Worm (Caenorhabditis elegans) whole organism, L4 larva: ENCODE results near the gene arx-5.
"Not testable (repeated sequence)": the region's sequence is repeated elsewhere in the genome, so short reads cannot be mapped to it uniquely, and the experiment has no call there.

ENCODE experiments used
- Y75B8A.6 ChIP-seq: fragments of 200-800 bp; sonication (Bioruptor generic); IDR thresholded peaks from 2 replicates; pipeline ENCODE4 v1.3.6; 2022; ENCODE audit warnings: missing genetic modification reagents, missing genetic modification characterization, missing compliant biosample characterization
- ceh-62 ChIP-seq: sonication (generic microtip); optimal IDR thresholded peaks from 2 replicates; lab custom pipeline; 2017; ENCODE audit warnings: missing biosample characterization, missing genetic modification characterization
- dmd-6 ChIP-seq: fragments of 200-800 bp; sonication (Bioruptor generic); IDR thresholded peaks from 2 replicates; pipeline ENCODE4 v1.3.6; 2022; ENCODE audit warnings: missing genetic modification reagents, missing genetic modification characterization, missing compliant biosample characterization
- hlh-30 ChIP-seq: sonication (generic microtip); optimal IDR thresholded peaks from 2 replicates; lab custom pipeline; 2017; ENCODE audit warnings: antibody characterized with exemption, mild to moderate bottlenecking, missing genetic modification characterization, missing compliant biosample characterization; ENCODE audit not compliant: insufficient read depth
- lin-39 ChIP-seq: fragments of 150-350 bp; optimal IDR thresholded peaks from 2 replicates; lab custom pipeline; 2014; ENCODE audit warnings: missing biosample characterization, missing genetic modification reagents, missing genetic modification characterization
- lir-3 ChIP-seq: sonication (generic microtip); optimal IDR thresholded peaks from 2 replicates; lab custom pipeline; 2016; ENCODE audit warnings: mild to moderate bottlenecking, missing genetic modification characterization, missing compliant biosample characterization
- nhr-28 ChIP-seq: fragments of 150-350 bp; optimal IDR thresholded peaks from 2 replicates; lab custom pipeline; 2014; ENCODE audit warnings: missing biosample characterization, missing genetic modification characterization
- nhr-77 ChIP-seq: fragments of 150-350 bp; optimal IDR thresholded peaks from 2 replicates; lab custom pipeline; 2014; ENCODE audit warnings: missing biosample characterization, missing genetic modification characterization
- snpc-4 ChIP-seq: fragments of 150-350 bp; optimal IDR thresholded peaks from 2 replicates; lab custom pipeline; 2014; ENCODE audit warnings: missing biosample characterization, missing genetic modification characterization
- ztf-11 ChIP-seq: fragments of 150-350 bp; optimal IDR thresholded peaks from 2 replicates; lab custom pipeline; 2014; ENCODE audit warnings: missing biosample characterization, missing genetic modification characterization

- TF ChIP-seq lin-39 (tag; lab: Kevin White, UChicago); ceh-62 (tag; lab: Kevin White, UChicago); ztf-11 (tag; lab: Kevin White, UChicago); lir-3; snpc-4 (tag; lab: Kevin White, UChicago); Y75B8A.6 (GFP tag; lab: Robert Waterston, UW); nhr-28 (tag; lab: Kevin White, UChicago); dmd-6 (GFP tag; lab: Robert Waterston, UW); nhr-77 (tag; lab: Kevin White, UChicago); hlh-30: not testable (repeated sequence)
These were observed 30.3 kb upstream of the arx-5 start for ce11 chrIII:12848173-12848572.
